Worm (Caenorhabditis elegans): ENCODE data around the gene Y41C4A.22.

Y41C4A.22 gene

ce11 chrIII:11738482-11738881 lies 43.4 kb downstream of the Y41C4A.22 start:
- TF ChIP-seq tra-4 (tag; optimal IDR thresholded peaks at IDR 0.05) (no peak), aly-1 (tag; optimal IDR thresholded peaks at IDR 0.05) (no peak), tbx-11 (GFP tag; IDR thresholded peaks at IDR 0.05) (no peak), scrt-1 (GFP tag; IDR thresholded peaks at IDR 0.05) (no peak), pes-1 (GFP tag; IDR thresholded peaks at IDR 0.05) (no peak), hnd-1 (tag; optimal IDR thresholded peaks at IDR 0.05) (no peak), B0310.2 (tag; optimal IDR thresholded peaks at IDR 0.05) (no peak), F13C5.2 (tag; optimal IDR thresholded peaks at IDR 0.05) (no peak), ceh-13 (GFP tag; optimal IDR thresholded peaks at IDR 0.05) (no peak), hmbx-1 (tag; optimal IDR thresholded peaks at IDR 0.05) (no peak), ets-7 (tag; optimal IDR thresholded peaks at IDR 0.05) (no peak), flt-1 (GFP tag; IDR thresholded peaks at IDR 0.05) (no peak), sea-1 (GFP tag; conservative IDR thresholded peaks at IDR 0.05) (no peak), hmg-4 (GFP tag; optimal IDR thresholded peaks at IDR 0.05) (no peak), tbx-37 (GFP tag; conservative IDR thresholded peaks at IDR 0.05) (no peak)

ce11 chrIII:11740868-11741267 lies 45.8 kb downstream of the Y41C4A.22 start:
- no peak for TF ChIP-seq flt-1 (GFP tag; IDR thresholded peaks at IDR 0.05)
- TF ChIP-seq tra-4 (tag; optimal IDR thresholded peaks at IDR 0.05), result no peak
- TF ChIP-seq hnd-1 (tag; optimal IDR thresholded peaks at IDR 0.05), result no peak
- no peak for TF ChIP-seq hmg-4 (GFP tag; optimal IDR thresholded peaks at IDR 0.05)
- no peak for TF ChIP-seq B0310.2 (tag; optimal IDR thresholded peaks at IDR 0.05)
- no peak for TF ChIP-seq tbx-11 (GFP tag; IDR thresholded peaks at IDR 0.05)
- TF ChIP-seq pes-1 (GFP tag; IDR thresholded peaks at IDR 0.05), result no peak
- TF ChIP-seq ceh-13 (GFP tag; optimal IDR thresholded peaks at IDR 0.05), result no peak
- no peak for TF ChIP-seq ceh-36 (tag; optimal IDR thresholded peaks at IDR 0.05)
- no peak for TF ChIP-seq tbx-37 (GFP tag; conservative IDR thresholded peaks at IDR 0.05)
- no peak for TF ChIP-seq sea-1 (GFP tag; conservative IDR thresholded peaks at IDR 0.05)
- no peak for TF ChIP-seq aly-1 (tag; optimal IDR thresholded peaks at IDR 0.05)
- TF ChIP-seq ets-7 (tag; optimal IDR thresholded peaks at IDR 0.05), result no peak

- TF ChIP-seq aly-1 (tag; optimal IDR thresholded peaks at IDR 0.05) (no peak), tra-4 (tag; optimal IDR thresholded peaks at IDR 0.05) (no peak), scrt-1 (GFP tag; IDR thresholded peaks at IDR 0.05) (no peak), flt-1 (GFP tag; IDR thresholded peaks at IDR 0.05) (no peak), sea-1 (GFP tag; conservative IDR thresholded peaks at IDR 0.05) (no peak), B0310.2 (tag; optimal IDR thresholded peaks at IDR 0.05) (no peak), pes-1 (GFP tag; IDR thresholded peaks at IDR 0.05) (no peak), ets-7 (tag; optimal IDR thresholded peaks at IDR 0.05) (no peak)
Observed at ce11 chrIII:11742191-11742590, 47.1 kb downstream of the Y41C4A.22 start.
